Worm (Caenorhabditis elegans) whole organism, midembryonic: ENCODE results near the gene T11F9.10.
"Not testable (repeated sequence)": the region's sequence is repeated elsewhere in the genome, so short reads cannot be mapped to it uniquely, and the experiment has no call there.

Source experiments
- flt-1 ChIP-seq: fragments of 200-800 bp; sonication (Bioruptor generic); IDR thresholded peaks from 2 replicates; pipeline ENCODE4 v1.3.6; 2022; ENCODE audit warnings: missing genetic modification characterization, missing compliant biosample characterization
- klf-2 ChIP-seq: fragments of 200-800 bp; sonication (Bioruptor generic); conservative IDR thresholded peaks from 2 replicates; pipeline ENCODE4 v1.3.6; 2022; ENCODE audit warnings: missing genetic modification reagents, missing genetic modification characterization, missing compliant biosample characterization
- med-1 ChIP-seq: sonication (generic microtip); optimal IDR thresholded peaks from 2 replicates; lab custom pipeline; 2017; ENCODE audit warnings: missing genetic modification characterization, mild to moderate bottlenecking, missing compliant biosample characterization, antibody characterized with exemption, missing genetic modification reagents; ENCODE audit not compliant: insufficient read depth
- ztf-29 ChIP-seq: fragments of 200-800 bp; sonication (Bioruptor generic); IDR thresholded peaks from 2 replicates; pipeline ENCODE4 v1.3.6; 2022; ENCODE audit warnings: missing genetic modification reagents, missing genetic modification characterization, missing compliant biosample characterization

DNA sequence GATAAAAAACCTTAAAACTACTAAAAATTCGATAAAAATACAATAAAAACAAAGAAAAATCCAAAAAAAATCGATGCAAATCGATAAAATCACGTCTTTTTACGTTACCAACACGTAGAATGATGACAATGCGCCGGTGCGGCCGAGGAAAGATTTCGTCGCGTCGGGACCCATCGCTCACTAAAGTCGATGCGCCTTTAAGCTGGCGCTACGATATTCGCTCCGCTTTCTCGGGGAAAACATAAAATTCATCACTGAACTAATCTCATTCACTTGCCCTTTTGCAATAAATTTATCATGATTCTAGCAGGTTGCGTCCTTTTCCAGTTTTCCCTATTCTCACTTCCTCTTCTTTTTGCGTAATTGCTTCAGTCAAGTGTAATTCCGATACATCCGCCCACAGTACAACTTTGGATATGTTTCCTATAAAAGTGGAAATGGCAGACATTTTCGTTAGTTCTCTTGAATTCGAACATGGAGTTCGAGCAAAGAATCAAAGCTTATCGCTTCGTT lies 3.1 kb upstream of the T11F9.10 start, which contains the start of gene col-157:
- TF ChIP-seq flt-1 (GFP tag; lab: Robert Waterston, UW); ztf-29 (GFP tag; lab: Robert Waterston, UW); med-1 (GFP tag; lab: Kevin White, UChicago); klf-2: not testable (repeated sequence)
